Worm (Caenorhabditis elegans) whole organism, L4 larva: Measurements from ENCODE around the gene aqp-7.

ENCODE experiments used
- F49E8.2 ChIP-seq: sonication (generic microtip); optimal IDR thresholded peaks from 2 replicates; lab custom pipeline; 2016; ENCODE audit warnings: missing compliant biosample characterization, mild to moderate bottlenecking, missing genetic modification characterization, borderline replicate concordance
- T26A8.4 ChIP-seq: fragments of 200-800 bp; sonication (Bioruptor generic); IDR thresholded peaks from 2 replicates; pipeline ENCODE4 v1.3.6; 2022; ENCODE audit warnings: missing genetic modification characterization, missing compliant biosample characterization
- Y105C5A.15 ChIP-seq: fragments of 200-800 bp; sonication (Bioruptor generic); IDR thresholded peaks from 2 replicates; pipeline ENCODE4 v1.3.6; 2022; ENCODE audit warnings: missing genetic modification characterization, missing compliant biosample characterization
- Y48G9A.11 ChIP-seq: fragments of 200-800 bp; sonication (Bioruptor generic); IDR thresholded peaks from 2 replicates; pipeline ENCODE4 v1.3.6; 2022; ENCODE audit warnings: missing genetic modification reagents, missing genetic modification characterization, missing compliant biosample characterization
- Y5F2A.4 ChIP-seq: fragments of 200-800 bp; sonication (Bioruptor generic); optimal IDR thresholded peaks from 2 replicates; lab custom pipeline; 2018; ENCODE audit warnings: mild to moderate bottlenecking, missing genetic modification characterization, missing compliant biosample characterization
- ZK337.2 ChIP-seq: fragments of 200-800 bp; sonication (Bioruptor generic); IDR thresholded peaks from 2 replicates; pipeline ENCODE4 v1.3.6; 2022; ENCODE audit warnings: missing genetic modification reagents, missing genetic modification characterization, missing compliant biosample characterization
- aha-1 ChIP-seq: fragments of 150-350 bp; peaks from one replicate; lab custom pipeline; 2014; ENCODE audit warnings: missing biosample characterization, missing genetic modification characterization
- aly-2 ChIP-seq: sonication (generic microtip); optimal IDR thresholded peaks from 2 replicates; lab custom pipeline; 2018; ENCODE audit warnings: missing biosample characterization, missing genetic modification characterization
- arid-1 ChIP-seq: fragments of 200-800 bp; sonication (Bioruptor generic); conservative IDR thresholded peaks from 2 replicates; pipeline ENCODE4 v1.3.6; 2022; ENCODE audit warnings: missing genetic modification reagents, missing genetic modification characterization, missing compliant biosample characterization
- ceh-28 ChIP-seq: fragments of 150-350 bp; optimal IDR thresholded peaks from 2 replicates; lab custom pipeline; 2014; ENCODE audit warnings: missing biosample characterization, missing genetic modification reagents, missing genetic modification characterization
- ceh-44 ChIP-seq: fragments of 200-800 bp; sonication (Bioruptor generic); IDR thresholded peaks from 2 replicates; pipeline ENCODE4 v1.3.6; 2022; ENCODE audit warnings: missing genetic modification reagents, missing genetic modification characterization, missing compliant biosample characterization
- ceh-62 ChIP-seq: sonication (generic microtip); optimal IDR thresholded peaks from 2 replicates; lab custom pipeline; 2017; ENCODE audit warnings: missing biosample characterization, missing genetic modification characterization
- ces-1 ChIP-seq: fragments of 150-350 bp; sonication (generic microtip); optimal IDR thresholded peaks from 4 replicates; lab custom pipeline; 2014; ENCODE audit warnings: missing biosample characterization, missing genetic modification reagents, missing genetic modification characterization
- ctbp-1 ChIP-seq: fragments of 200-800 bp; sonication (Bioruptor generic); IDR thresholded peaks from 2 replicates; pipeline ENCODE4 v1.3.6; 2022; ENCODE audit warnings: missing genetic modification reagents, missing genetic modification characterization, missing compliant biosample characterization
- daf-12 ChIP-seq: fragments of 150-350 bp; optimal IDR thresholded peaks from 2 replicates; lab custom pipeline; 2014; ENCODE audit warnings: missing biosample characterization, missing genetic modification reagents, missing genetic modification characterization
- daf-19 ChIP-seq: fragments of 200-800 bp; sonication (Bioruptor generic); conservative IDR thresholded peaks from 2 replicates; pipeline ENCODE4 v1.3.6; 2022; ENCODE audit warnings: missing genetic modification characterization, missing compliant biosample characterization
- dmd-6 ChIP-seq: fragments of 200-800 bp; sonication (Bioruptor generic); IDR thresholded peaks from 2 replicates; pipeline ENCODE4 v1.3.6; 2022; ENCODE audit warnings: missing genetic modification reagents, missing genetic modification characterization, missing compliant biosample characterization
- dmd-8 ChIP-seq: fragments of 200-800 bp; sonication (Bioruptor generic); IDR thresholded peaks from 2 replicates; pipeline ENCODE4 v1.3.6; 2022; ENCODE audit warnings: missing genetic modification characterization, missing compliant biosample characterization
- duxl-1 ChIP-seq: sonication (generic microtip); optimal IDR thresholded peaks from 2 replicates; lab custom pipeline; 2016; ENCODE audit warnings: mild to moderate bottlenecking, missing genetic modification characterization, moderate library complexity, missing compliant biosample characterization; ENCODE audit not compliant: poor library complexity
- egl-43 ChIP-seq: fragments of 200-800 bp; sonication (Bioruptor generic); IDR thresholded peaks from 2 replicates; pipeline ENCODE4 v1.3.6; 2022; ENCODE audit warnings: missing genetic modification reagents, missing genetic modification characterization, missing compliant biosample characterization
- fkh-10 ChIP-seq: fragments of 150-350 bp; optimal IDR thresholded peaks from 2 replicates; lab custom pipeline; 2014; ENCODE audit warnings: missing biosample characterization, missing genetic modification reagents, missing genetic modification characterization
- lin-15B ChIP-seq: fragments of 150-350 bp; sonication (generic microtip); optimal IDR thresholded peaks from 3 replicates; lab custom pipeline; 2014; ENCODE audit warnings: missing biosample characterization, missing genetic modification characterization
- lin-38 ChIP-seq: fragments of 200-800 bp; sonication (Bioruptor generic); IDR thresholded peaks from 2 replicates; pipeline ENCODE4 v1.3.6; 2022; ENCODE audit warnings: missing genetic modification reagents, missing genetic modification characterization, missing compliant biosample characterization
- madf-9 ChIP-seq: fragments of 200-800 bp; sonication (Bioruptor generic); conservative IDR thresholded peaks from 2 replicates; pipeline ENCODE4 v1.3.6; 2022; ENCODE audit warnings: missing genetic modification reagents, missing genetic modification characterization, missing compliant biosample characterization
- mep-1 ChIP-seq: fragments of 150-350 bp; sonication (generic microtip); optimal IDR thresholded peaks from 3 replicates; lab custom pipeline; 2014; ENCODE audit warnings: missing biosample characterization, missing genetic modification characterization
- mxl-2 ChIP-seq: fragments of 200-800 bp; sonication (Bioruptor generic); conservative IDR thresholded peaks from 2 replicates; pipeline ENCODE4 v1.3.6; 2022; ENCODE audit warnings: missing genetic modification reagents, missing genetic modification characterization, missing compliant biosample characterization
- mxl-3 ChIP-seq: fragments of 200-800 bp; sonication (Bioruptor generic); optimal IDR thresholded peaks from 2 replicates; lab custom pipeline; 2018; ENCODE audit warnings: mild to moderate bottlenecking, missing genetic modification characterization, missing compliant biosample characterization
- nhr-10 ChIP-seq: fragments of 150-350 bp; optimal IDR thresholded peaks from 2 replicates; lab custom pipeline; 2014; ENCODE audit warnings: missing biosample characterization, missing genetic modification characterization
- nhr-11 ChIP-seq: fragments of 150-350 bp; optimal IDR thresholded peaks from 2 replicates; lab custom pipeline; 2014; ENCODE audit warnings: missing biosample characterization, missing genetic modification characterization
- nhr-111 ChIP-seq: fragments of 200-800 bp; sonication (Bioruptor generic); optimal IDR thresholded peaks from 2 replicates; lab custom pipeline; 2018; ENCODE audit warnings: mild to moderate bottlenecking, missing genetic modification characterization, missing compliant biosample characterization
- nhr-28 ChIP-seq: fragments of 150-350 bp; optimal IDR thresholded peaks from 2 replicates; lab custom pipeline; 2014; ENCODE audit warnings: missing biosample characterization, missing genetic modification characterization
- nhr-41 ChIP-seq: fragments of 200-800 bp; sonication (Bioruptor generic); IDR thresholded peaks from 2 replicates; pipeline ENCODE4 v1.3.6; 2022; ENCODE audit warnings: missing genetic modification reagents, missing genetic modification characterization, missing compliant biosample characterization
- nhr-6 ChIP-seq: fragments of 150-350 bp; optimal IDR thresholded peaks from 2 replicates; lab custom pipeline; 2014; ENCODE audit warnings: missing biosample characterization, missing genetic modification characterization
- nhr-76 ChIP-seq: fragments of 150-350 bp; optimal IDR thresholded peaks from 2 replicates; lab custom pipeline; 2014; ENCODE audit warnings: missing biosample characterization, missing genetic modification characterization
- nhr-77 ChIP-seq: fragments of 150-350 bp; optimal IDR thresholded peaks from 2 replicates; lab custom pipeline; 2014; ENCODE audit warnings: missing biosample characterization, missing genetic modification characterization
- pha-4 ChIP-seq, 2 experiments: fragments of 150-350 bp in 1 of 2; fragments of 200-800 bp in 1 of 2; sonication (Bioruptor generic) in 1 of 2; IDR thresholded peaks in 1 of 2; optimal IDR thresholded peaks in 1 of 2; 2 replicates each; pipeline versions ENCODE4 v1.3.6 to Lab custom; 2014 to 2022; ENCODE audit warnings: missing genetic modification characterization in 2 of 2, missing genetic modification reagents in 2 of 2, missing biosample characterization in 1 of 2, missing compliant biosample characterization in 1 of 2
- rbr-2 ChIP-seq: sonication (generic microtip); optimal IDR thresholded peaks from 2 replicates; lab custom pipeline; 2016; ENCODE audit warnings: missing genotype, missing genetic modification characterization, missing compliant biosample characterization
- sdz-12 ChIP-seq: fragments of 200-800 bp; sonication (Bioruptor generic); optimal IDR thresholded peaks from 2 replicates; lab custom pipeline; 2018; ENCODE audit warnings: mild to moderate bottlenecking, missing genetic modification characterization, missing compliant biosample characterization
- snpc-4 ChIP-seq: fragments of 150-350 bp; optimal IDR thresholded peaks from 2 replicates; lab custom pipeline; 2014; ENCODE audit warnings: missing biosample characterization, missing genetic modification characterization
- tra-1 ChIP-seq: fragments of 200-800 bp; sonication (Bioruptor generic); IDR thresholded peaks from 2 replicates; pipeline ENCODE4 v1.3.6; 2022; ENCODE audit warnings: missing genetic modification reagents, missing genetic modification characterization, missing compliant biosample characterization
- unc-130 ChIP-seq: sonication (generic microtip); optimal IDR thresholded peaks from 2 replicates; lab custom pipeline; 2016; ENCODE audit warnings: missing genetic modification reagents, missing genetic modification characterization, missing compliant biosample characterization
- unc-62 ChIP-seq, 3 experiments: fragments of 150-350 bp in 1 of 3; sonication (generic microtip); optimal IDR thresholded peaks in 2 of 3; peaks in 1 of 3; 1 replicate in 1 of 3; 2 replicates in 2 of 3; lab custom pipeline; 2014 to 2017; ENCODE audit warnings: missing biosample characterization in 3 of 3, missing genetic modification characterization in 3 of 3, missing genetic modification reagents in 3 of 3, missing genotype in 1 of 3
- zfp-2 ChIP-seq: sonication (generic microtip); optimal IDR thresholded peaks from 2 replicates; lab custom pipeline; 2016; ENCODE audit warnings: mild to moderate bottlenecking, missing genetic modification characterization, missing compliant biosample characterization
- zip-11 ChIP-seq: fragments of 200-800 bp; sonication (Bioruptor generic); IDR thresholded peaks from 2 replicates; pipeline ENCODE4 v1.3.6; 2022; ENCODE audit warnings: missing genetic modification characterization, missing compliant biosample characterization

The aqp-7 gene

ce11 chrX:3003703-3004102, 21.2 kb upstream of the aqp-7 start, which contains the start of gene Y41G9A.6:
Y41G9A.6 (minus strand) TSS chrX:3003803.
- no peak for TF ChIP-seq nhr-11 (tag; lab: Kevin White, UChicago)
- TF ChIP-seq nhr-28 (tag; lab: Kevin White, UChicago) = no peak
- TF ChIP-seq daf-12 (tag; lab: Kevin White, UChicago) = no peak
- TF ChIP-seq aly-2 (tag; lab: Kevin White, UChicago) = no peak
- no peak for TF ChIP-seq fkh-10 (GFP tag; lab: Kevin White, UChicago)
- TF ChIP-seq T26A8.4 (GFP tag; lab: Robert Waterston, UW) = no peak
- TF ChIP-seq madf-9 (GFP tag; lab: Robert Waterston, UW) = no peak
- no peak for TF ChIP-seq egl-43 (GFP tag; lab: Robert Waterston, UW)
- TF ChIP-seq nhr-41 = no peak
- no peak for TF ChIP-seq Y5F2A.4 (GFP tag; lab: Kevin White, UChicago)
- TF ChIP-seq duxl-1 (tag; lab: Kevin White, UChicago) = no peak
- no peak for TF ChIP-seq daf-19 (GFP tag; lab: Robert Waterston, UW)
- no peak for TF ChIP-seq tra-1
- no peak for TF ChIP-seq snpc-4
- TF ChIP-seq ces-1 = no peak
- TF ChIP-seq sdz-12 (GFP tag; lab: Kevin White, UChicago) = no peak
- no peak for TF ChIP-seq nhr-6
- no peak for TF ChIP-seq pha-4 (GFP tag; IDR thresholded peaks at IDR 0.05; lab: Robert Waterston, UW)
- TF ChIP-seq pha-4 (tag; optimal IDR thresholded peaks at IDR 0.05; lab: Kevin White, UChicago) = no peak

DNA sequence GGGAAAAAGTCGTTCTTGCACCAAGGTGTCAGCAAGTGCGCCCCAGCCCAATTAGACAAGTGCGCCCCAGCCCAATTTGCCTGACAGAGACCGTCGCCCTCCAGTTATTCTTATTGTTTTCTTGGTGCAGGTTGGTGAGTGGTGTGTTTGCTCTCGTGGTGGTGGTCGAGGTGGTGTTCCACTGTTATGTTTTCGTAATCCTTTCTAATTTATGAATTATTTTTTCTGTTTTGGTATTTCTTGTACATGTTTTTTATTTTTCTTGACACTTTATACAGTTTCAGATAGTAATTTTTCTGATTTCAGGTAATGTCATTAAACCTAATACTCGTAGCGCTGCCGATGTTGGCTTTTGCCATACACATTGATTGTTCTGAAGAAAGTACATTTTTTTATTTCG, 15.7 kb upstream of the aqp-7 start, which contains the start of gene Y48D7A.1:
Gene Y48D7A.1 (plus strand): TSS at position 301 of the 400 bp plus-strand sequence.
- TF ChIP-seq rbr-2 = no peak
- TF ChIP-seq nhr-76 (tag; lab: Kevin White, UChicago) = no peak
- TF ChIP-seq daf-12 (tag; lab: Kevin White, UChicago) = no peak
- no peak for TF ChIP-seq nhr-111 (GFP tag; lab: Kevin White, UChicago)
- no peak for TF ChIP-seq ctbp-1 (GFP tag; lab: Robert Waterston, UW)
- no peak for TF ChIP-seq ZK337.2 (GFP tag; lab: Robert Waterston, UW)
- TF ChIP-seq zip-11 (GFP tag; lab: Robert Waterston, UW) = no peak
- no peak for TF ChIP-seq unc-62 (GFP tag; optimal IDR thresholded peaks at IDR 0.05 in 1 of 2; lab: Kevin White, UChicago)
- TF ChIP-seq unc-62 (tag; optimal IDR thresholded peaks at IDR 0.05; lab: Kevin White, UChicago) = no peak
- TF ChIP-seq mxl-2 (GFP tag; lab: Robert Waterston, UW) = no peak
- no peak for TF ChIP-seq F49E8.2 (tag; lab: Kevin White, UChicago)
- TF ChIP-seq nhr-10 (tag; lab: Kevin White, UChicago) = no peak
- TF ChIP-seq aha-1 (tag; lab: Kevin White, UChicago) = no peak

- TF ChIP-seq unc-130 (GFP tag; lab: Kevin White, UChicago) (no peak), unc-62 (GFP tag; optimal IDR thresholded peaks at IDR 0.05 in 1 of 2; lab: Kevin White, UChicago) (peak in 1 of 2 experiments; percentile 68), unc-62 (tag; optimal IDR thresholded peaks at IDR 0.05; lab: Kevin White, UChicago) (no peak), madf-9 (GFP tag; lab: Robert Waterston, UW) (no peak), nhr-77 (no peak), Y48G9A.11 (GFP tag; lab: Robert Waterston, UW) (no peak), mxl-3 (GFP tag; lab: Kevin White, UChicago) (no peak), zip-11 (GFP tag; lab: Robert Waterston, UW) (no peak), pha-4 (GFP tag; IDR thresholded peaks at IDR 0.05; lab: Robert Waterston, UW) (no peak), pha-4 (tag; optimal IDR thresholded peaks at IDR 0.05; lab: Kevin White, UChicago) (no peak), nhr-111 (GFP tag; lab: Kevin White, UChicago) (no peak), ctbp-1 (GFP tag; lab: Robert Waterston, UW) (no peak), aha-1 (tag; lab: Kevin White, UChicago) (peak; percentile 96)
Measured at ce11 chrX:3018505-3018996, 6.3 kb upstream of the aqp-7 start, which contains the start of gene flp-18. flp-18 (minus strand) TSS chrX:3018555.

DNA sequence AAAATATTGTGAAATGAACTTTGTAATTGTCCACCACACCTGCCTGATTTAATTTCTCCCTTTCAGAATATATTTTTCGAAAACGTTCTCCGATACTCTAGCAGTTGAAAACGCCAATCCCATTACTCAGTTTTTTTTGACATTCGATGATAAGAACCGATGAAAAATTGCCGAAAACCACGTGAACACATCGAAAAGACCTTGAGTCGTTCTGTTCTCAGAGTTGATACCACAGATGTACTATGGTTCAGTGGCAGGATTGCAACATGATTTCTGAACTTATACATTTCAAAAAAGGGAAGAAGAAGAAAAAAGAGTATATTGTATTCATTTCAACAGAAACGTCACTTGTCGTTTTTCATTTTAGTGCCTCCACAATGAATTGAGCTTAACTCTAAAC, 4.9 kb upstream of the aqp-7 start:
- TF ChIP-seq ceh-62 (tag; lab: Kevin White, UChicago) (no peak), arid-1 (no peak), dmd-8 (GFP tag; lab: Robert Waterston, UW) (no peak), dmd-6 (GFP tag; lab: Robert Waterston, UW) (peak; percentile 75), nhr-28 (tag; lab: Kevin White, UChicago) (peak; percentile 55), lin-38 (GFP tag; lab: Robert Waterston, UW) (no peak), mep-1 (tag; lab: Kevin White, UChicago) (no peak), ceh-44 (GFP tag; lab: Robert Waterston, UW) (no peak), lin-15B (tag; lab: Kevin White, UChicago) (no peak), aly-2 (tag; lab: Kevin White, UChicago) (no peak), Y105C5A.15 (GFP tag; lab: Robert Waterston, UW) (no peak), ceh-28 (tag; lab: Kevin White, UChicago) (no peak), zfp-2 (tag; lab: Kevin White, UChicago) (no peak)
